Worm (Caenorhabditis elegans) whole organism, early embryonic: Measurements from ENCODE around the gene clc-7.

Experiments
- ama-1 ChIP-seq: fragments of 150-350 bp; optimal IDR thresholded peaks from 2 replicates; lab custom pipeline; 2014
- ceh-13 ChIP-seq: fragments of 200-800 bp; sonication (Bioruptor generic); optimal IDR thresholded peaks from 2 replicates; lab custom pipeline; 2018; ENCODE audit warnings: mild to moderate bottlenecking, missing genetic modification characterization, missing compliant biosample characterization
- ets-7 ChIP-seq: sonication (generic microtip); optimal IDR thresholded peaks from 2 replicates; lab custom pipeline; 2016; ENCODE audit warnings: missing genotype, missing genetic modification characterization, missing compliant biosample characterization
- flt-1 ChIP-seq: fragments of 200-800 bp; sonication (Bioruptor generic); IDR thresholded peaks from 2 replicates; pipeline ENCODE4 v1.3.6; 2022; ENCODE audit warnings: missing genetic modification characterization, missing compliant biosample characterization

ce11 chrX:5024300-5024699 is 43.6 kb upstream of the clc-7 start, which contains the start of gene ZC449.1:
- TF ChIP-seq ceh-13 (GFP tag; lab: Kevin White, UChicago) (no peak), ama-1 (lab: Kevin White, UChicago) (no peak), flt-1 (GFP tag; lab: Robert Waterston, UW) (no peak), ets-7 (tag; lab: Kevin White, UChicago) (no peak)
